Worm (Caenorhabditis elegans): Measurements from ENCODE around the gene C29E4.12.

DNA sequence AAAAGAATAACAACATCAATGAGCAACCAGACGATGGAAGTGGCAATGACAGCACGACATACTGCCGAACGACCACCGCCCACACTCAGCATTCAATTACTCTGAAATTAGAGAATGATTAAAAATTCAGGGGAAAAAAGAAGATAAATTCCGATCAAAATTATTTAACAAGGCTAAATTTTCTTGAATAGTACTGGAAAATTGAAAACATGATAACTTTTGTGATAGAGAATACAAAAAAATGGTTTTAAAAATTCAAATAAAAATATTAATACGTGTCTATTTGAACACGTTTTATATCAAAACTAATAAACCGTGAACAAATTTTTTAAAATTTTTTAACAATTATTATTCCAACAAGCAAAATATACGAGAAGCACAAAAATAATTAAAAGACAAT, 23.3 kb upstream of the C29E4.12 start, which contains the start of gene gly-3:
- TF ChIP-seq cog-1 (tag; optimal IDR thresholded peaks at IDR 0.05) (no peak), flt-1 (GFP tag; IDR thresholded peaks at IDR 0.05) (no peak), med-1 (GFP tag; optimal IDR thresholded peaks at IDR 0.05; ENCODE audit: insufficient read depth) (no peak), ref-1 (GFP tag; conservative IDR thresholded peaks at IDR 0.05) (no peak)

Data from whole organism, midembryonic.